Fruit fly (Drosophila melanogaster) whole organism: ENCODE measurements around the gene CG15539.

ENCODE experiments used
- CG8478 ChIP-seq: fragments of >200 bp; optimal IDR thresholded peaks from 2 replicates; lab custom pipeline; 2018; ENCODE audit warnings: inconsistent platforms
- Dll ChIP-seq: fragments of >200 bp; optimal IDR thresholded peaks from 2 replicates; lab custom pipeline; 2017
- EcR ChIP-seq, 2 experiments: fragments of >200 bp; optimal IDR thresholded peaks; 2 replicates each; lab custom pipeline; 2017; ENCODE audit warnings: missing biosample characterization in 2 of 2, missing genetic modification characterization in 2 of 2, missing genetic modification reagents in 2 of 2
- pan ChIP-seq: fragments of >200 bp; optimal IDR thresholded peaks from 2 replicates; lab custom pipeline; 2017
- psq ChIP-seq: fragments of >200 bp; optimal IDR thresholded peaks from 2 replicates; lab custom pipeline; 2017
- usp ChIP-seq: fragments of >200 bp; optimal IDR thresholded peaks from 2 replicates; lab custom pipeline; 2017; ENCODE audit warnings: missing biosample characterization, missing genetic modification characterization, mixed read lengths

Gene CG15539

dm6 chr3R:30518274-30518873 is 12.6 kb downstream of the CG15539 start:
- no peak for TF ChIP-seq EcR (GFP tag; optimal IDR thresholded peaks at IDR 0.05; lab: Kevin White, UChicago)
- TF ChIP-seq CG8478 (lab: Kevin White, UChicago): no peak
- TF ChIP-seq Dll (lab: Kevin White, UChicago): no peak
- TF ChIP-seq psq: no peak
- TF ChIP-seq pan (lab: Kevin White, UChicago): no peak

DNA sequence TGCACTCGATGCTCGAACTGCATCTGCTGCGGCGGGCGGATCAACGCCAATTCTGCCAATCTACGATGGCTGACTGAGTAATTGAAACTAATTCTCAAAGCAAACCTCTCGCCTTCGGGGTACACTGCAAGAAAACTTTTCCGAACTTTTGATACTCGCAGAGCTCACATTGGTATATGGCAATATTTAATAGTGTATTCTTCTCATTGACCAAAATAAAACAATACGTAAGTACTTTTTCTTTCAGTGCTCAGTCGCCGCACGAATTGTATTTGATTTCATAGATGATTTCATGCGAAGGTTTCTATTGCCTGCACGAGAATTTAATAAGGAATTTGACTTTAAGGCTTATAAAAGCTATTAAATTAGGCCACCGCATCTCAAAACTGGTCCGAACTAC is 19.8 kb downstream of the CG15539 start:
- TF ChIP-seq psq: no peak

- TF ChIP-seq EcR (GFP tag; optimal IDR thresholded peaks at IDR 0.05; lab: Kevin White, UChicago): no peak
- TF ChIP-seq pan (lab: Kevin White, UChicago): no peak
- no peak for TF ChIP-seq psq
- no peak for TF ChIP-seq Dll (lab: Kevin White, UChicago)
- no peak for TF ChIP-seq usp (GFP tag; lab: Kevin White, UChicago)
- no peak for TF ChIP-seq CG8478 (lab: Kevin White, UChicago)
Observed at dm6 chr3R:30526799-30527465, 21.1 kb downstream of the CG15539 start, which contains the start of gene jdp. jdp (minus strand) TSS chr3R:30527037.

DNA sequence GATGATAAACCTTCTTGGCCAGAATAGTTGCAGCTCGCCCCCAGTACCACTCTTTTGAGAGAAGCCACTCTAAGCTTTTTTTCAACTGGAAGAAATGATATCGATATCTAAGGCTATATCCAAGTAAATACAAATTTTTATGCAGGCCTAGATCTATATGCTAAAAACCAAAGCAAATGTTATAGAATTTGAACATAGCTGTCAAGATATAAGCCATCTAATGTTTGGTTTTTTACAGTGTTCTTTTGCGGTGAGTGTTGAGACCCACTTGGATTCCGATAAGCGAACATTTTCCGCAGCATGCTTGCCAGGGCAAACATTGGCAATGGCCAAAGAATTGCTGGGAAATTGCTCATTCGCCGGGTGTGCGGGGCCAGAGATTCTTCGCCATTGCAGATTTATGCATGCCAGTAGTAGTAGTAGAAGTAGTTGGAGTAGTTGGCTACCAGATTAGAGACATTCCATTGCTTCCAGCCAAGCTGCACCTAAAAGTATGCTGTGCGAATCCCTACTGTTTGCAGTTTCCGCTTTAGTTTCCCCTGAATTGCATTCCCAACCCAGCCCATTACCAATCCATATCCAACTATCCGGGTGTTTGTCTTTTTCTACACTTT is 23.0 kb downstream of the CG15539 start:
- TF ChIP-seq psq (no peak), CG8478 (lab: Kevin White, UChicago) (no peak), pan (lab: Kevin White, UChicago) (no peak), usp (GFP tag; lab: Kevin White, UChicago) (no peak), EcR (GFP tag; optimal IDR thresholded peaks at IDR 0.05; lab: Kevin White, UChicago) (no peak), Dll (lab: Kevin White, UChicago) (no peak)

DNA sequence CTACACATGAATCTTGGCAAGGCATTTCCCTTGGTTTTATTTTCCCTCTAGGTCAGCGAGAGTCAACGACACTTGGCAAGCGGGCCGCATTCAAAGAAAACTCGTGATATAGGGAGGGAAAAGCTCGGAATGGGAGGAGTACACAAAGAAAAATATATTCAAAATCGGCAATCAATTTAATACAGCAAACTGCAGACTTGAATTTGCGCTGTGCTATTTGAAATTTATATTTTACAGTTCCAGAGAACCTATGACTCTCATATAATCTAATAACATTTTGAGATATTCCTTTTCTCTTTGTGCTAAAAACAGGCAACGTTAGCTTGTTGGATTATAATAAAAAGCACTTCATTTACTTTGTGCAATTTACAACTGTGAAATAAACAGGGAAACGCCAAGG is 23.8 kb downstream of the CG15539 start:
- TF ChIP-seq CG8478 (lab: Kevin White, UChicago): no peak
- no peak for TF ChIP-seq usp (GFP tag; lab: Kevin White, UChicago)
- TF ChIP-seq EcR (GFP tag; optimal IDR thresholded peaks at IDR 0.05; lab: Kevin White, UChicago): no peak
- TF ChIP-seq psq: no peak
- TF ChIP-seq Dll (lab: Kevin White, UChicago): no peak
- TF ChIP-seq pan (lab: Kevin White, UChicago): no peak

DNA sequence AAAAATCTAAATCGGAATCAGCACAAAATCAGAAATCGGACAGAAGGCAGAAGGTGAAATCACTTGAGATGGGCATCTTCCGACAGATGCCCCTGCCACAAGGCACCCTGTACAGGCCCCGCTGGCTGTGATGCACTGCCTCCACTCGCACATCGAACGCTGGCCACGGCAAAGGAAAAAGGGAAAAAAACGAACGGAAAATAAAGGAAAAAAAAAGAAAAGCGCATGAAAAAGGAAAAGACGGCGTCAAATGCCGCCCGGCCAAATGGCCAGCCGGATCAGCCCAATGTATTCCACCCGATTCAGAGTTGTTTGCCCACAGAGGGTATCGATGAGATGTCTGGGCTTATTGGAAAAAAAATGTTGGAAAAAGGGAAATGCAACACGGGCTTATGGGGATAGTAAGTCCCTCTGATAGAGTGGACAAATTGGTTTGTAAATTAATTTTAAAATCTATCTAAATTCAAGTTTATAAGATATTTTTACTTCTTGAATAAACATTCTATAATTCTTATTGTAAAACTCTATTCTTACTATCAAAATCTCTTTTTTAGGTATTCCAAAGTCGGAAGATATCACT is 25.4 kb downstream of the CG15539 start:
- TF ChIP-seq pan (lab: Kevin White, UChicago) (no peak), EcR (GFP tag; optimal IDR thresholded peaks at IDR 0.05; lab: Kevin White, UChicago) (no peak), CG8478 (lab: Kevin White, UChicago) (no peak), psq (no peak), usp (GFP tag; lab: Kevin White, UChicago) (no peak), Dll (lab: Kevin White, UChicago) (no peak)

DNA sequence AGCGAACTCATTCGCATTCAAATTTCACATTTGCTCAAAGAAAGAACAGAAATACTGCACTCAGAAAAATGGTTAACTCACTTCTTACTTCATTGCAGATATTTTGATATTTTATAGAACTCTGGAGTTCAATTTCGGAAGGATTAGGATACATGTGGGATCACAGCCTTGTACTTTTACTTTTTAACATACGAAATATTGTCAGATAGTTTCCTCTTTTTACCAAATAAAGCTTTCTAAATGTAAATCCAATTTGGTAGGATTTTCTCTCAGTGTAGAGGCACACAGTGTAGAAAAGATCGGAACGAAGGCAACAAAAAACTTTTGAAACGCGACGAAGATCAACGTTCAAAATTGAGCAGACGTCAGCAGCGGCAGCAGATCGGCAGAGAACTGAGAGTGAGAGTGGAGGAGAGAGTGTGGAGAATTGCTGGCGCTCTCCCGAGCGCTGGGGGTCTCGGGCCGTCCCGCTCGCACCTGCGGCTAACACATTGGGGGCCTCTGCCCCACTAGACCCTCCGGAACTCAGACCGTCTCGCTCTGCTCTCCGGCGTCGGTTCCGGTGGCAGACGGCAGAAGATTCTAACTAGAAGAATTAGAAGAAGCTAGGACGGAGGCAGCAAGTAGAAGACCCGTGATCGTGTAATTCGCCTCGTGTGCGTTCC is 26.3 kb downstream of the CG15539 start, which contains the start of gene tmod:
TSS of gene tmod (plus strand) at position 619 of the 665 bp plus-strand sequence.
- no peak for TF ChIP-seq psq
- no peak for TF ChIP-seq usp (GFP tag; lab: Kevin White, UChicago)
- no peak for TF ChIP-seq pan (lab: Kevin White, UChicago)
- peak; percentile 82 for TF ChIP-seq Dll (lab: Kevin White, UChicago)
- no peak for TF ChIP-seq EcR (GFP tag; optimal IDR thresholded peaks at IDR 0.05; lab: Kevin White, UChicago)
- TF ChIP-seq CG8478 (lab: Kevin White, UChicago): no peak

DNA sequence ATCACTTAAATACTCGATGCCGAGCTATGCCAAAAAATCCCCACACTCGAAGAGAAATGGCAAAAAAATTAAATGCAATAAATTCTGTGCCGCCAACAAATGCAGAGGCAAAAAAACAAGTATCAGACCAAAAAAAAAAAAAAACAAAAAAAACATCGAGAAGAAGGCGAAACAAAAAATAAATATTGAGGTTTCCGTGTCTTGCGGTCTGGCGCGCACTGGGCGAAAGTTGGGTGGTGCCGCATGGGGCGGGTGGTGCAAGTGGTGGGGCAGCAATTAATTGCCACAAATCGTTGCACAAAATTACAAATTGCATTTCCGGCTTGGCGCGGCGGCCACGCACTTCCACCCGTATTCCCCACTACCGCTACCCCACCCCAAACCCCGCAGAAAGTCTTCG is 28.7 kb downstream of the CG15539 start:
- no peak for TF ChIP-seq psq
- no peak for TF ChIP-seq EcR (GFP tag; optimal IDR thresholded peaks at IDR 0.05; lab: Kevin White, UChicago)

- no peak for TF ChIP-seq usp (GFP tag; lab: Kevin White, UChicago)
- TF ChIP-seq psq: no peak
- TF ChIP-seq Dll (lab: Kevin White, UChicago): no peak
- no peak for TF ChIP-seq pan (lab: Kevin White, UChicago)
Observed at dm6 chr3R:30536432-30536831, 30.6 kb downstream of the CG15539 start.

- TF ChIP-seq psq: no peak
- TF ChIP-seq EcR (GFP tag; optimal IDR thresholded peaks at IDR 0.05; lab: Kevin White, UChicago): no peak
- TF ChIP-seq usp (GFP tag; lab: Kevin White, UChicago): no peak
- TF ChIP-seq CG8478 (lab: Kevin White, UChicago): no peak
- no peak for TF ChIP-seq Dll (lab: Kevin White, UChicago)
- TF ChIP-seq pan (lab: Kevin White, UChicago): no peak
Observed at dm6 chr3R:30536919-30537318, 31.1 kb downstream of the CG15539 start.

DNA sequence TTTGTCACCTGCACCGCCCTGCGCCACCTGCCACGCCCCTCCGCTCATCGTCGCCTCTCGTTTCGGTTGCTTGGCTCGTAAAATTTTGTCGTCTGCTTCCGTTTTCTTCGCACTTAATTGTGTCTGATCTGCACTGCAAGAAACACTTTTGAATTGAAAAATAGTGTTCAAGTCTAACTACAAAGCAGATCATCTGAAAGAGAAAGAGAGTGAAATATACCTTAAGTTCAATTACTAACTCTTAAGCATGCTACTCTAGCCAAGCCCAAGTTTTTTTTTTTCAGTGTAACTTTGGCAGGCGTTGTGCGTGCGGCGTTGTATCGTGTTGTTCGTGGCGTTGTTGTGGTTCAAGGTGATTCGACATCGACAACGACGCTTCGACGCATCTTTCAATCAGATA is 34.4 kb downstream of the CG15539 start:
- TF ChIP-seq EcR (GFP tag; optimal IDR thresholded peaks at IDR 0.05; lab: Kevin White, UChicago) (no peak), usp (GFP tag; lab: Kevin White, UChicago) (no peak), psq (no peak), pan (lab: Kevin White, UChicago) (no peak), Dll (lab: Kevin White, UChicago) (no peak), CG8478 (lab: Kevin White, UChicago) (no peak)
